Worm (Caenorhabditis elegans) whole organism, early embryonic: ENCODE results near the gene elt-6.

Experiments used
- B0310.2 ChIP-seq: sonication (generic microtip); optimal IDR thresholded peaks from 2 replicates; lab custom pipeline; 2016; ENCODE audit warnings: mild to moderate bottlenecking, missing genetic modification characterization, missing compliant biosample characterization
- ama-1 ChIP-seq: fragments of 150-350 bp; optimal IDR thresholded peaks from 2 replicates; lab custom pipeline; 2014
- ceh-13 ChIP-seq: fragments of 200-800 bp; sonication (Bioruptor generic); optimal IDR thresholded peaks from 2 replicates; lab custom pipeline; 2018; ENCODE audit warnings: mild to moderate bottlenecking, missing genetic modification characterization, missing compliant biosample characterization
- hnd-1 ChIP-seq: sonication (generic microtip); optimal IDR thresholded peaks from 2 replicates; lab custom pipeline; 2016; ENCODE audit warnings: missing genetic modification characterization, missing compliant biosample characterization
- tra-4 ChIP-seq: sonication (generic microtip); optimal IDR thresholded peaks from 2 replicates; lab custom pipeline; 2017; ENCODE audit warnings: missing genetic modification characterization, missing compliant biosample characterization

- TF ChIP-seq ceh-13 (no peak), B0310.2 (tag; lab: Kevin White, UChicago) (no peak), tra-4 (tag; lab: Kevin White, UChicago) (no peak), ama-1 (no peak), hnd-1 (tag; lab: Kevin White, UChicago) (no peak)
These were observed 27.4 kb downstream of the elt-6 start for ce11 chrIV:1945200-1945599.
